Fruit fly (Drosophila melanogaster): Measurements from ENCODE around the gene Gr77a.

Gene Gr77a

dm6 chr3L:20730323-20731238 is 8.6 kb downstream of the Gr77a start, which contains the start of gene CG13252 (continued):
- TF ChIP-seq wor (GFP tag; IDR thresholded peaks at IDR 0.05) (no peak), HLHmδ (GFP tag; optimal IDR thresholded peaks at IDR 0.05) (peak; percentile 50), kah (GFP tag; optimal IDR thresholded peaks at IDR 0.05) (no peak), Hey (tag; optimal IDR thresholded peaks at IDR 0.05) (peak; percentile 52), bsh (GFP tag; optimal IDR thresholded peaks at IDR 0.05) (peak in 1 of 2 experiments; percentile 32), CG10267 (tag; optimal IDR thresholded peaks at IDR 0.05) (no peak), Drgx (GFP tag; IDR thresholded peaks at IDR 0.05) (no peak)

- no peak for TF ChIP-seq unpg (GFP tag; optimal IDR thresholded peaks at IDR 0.05)
- no peak for TF ChIP-seq NC2α (GFP tag; optimal IDR thresholded peaks at IDR 0.05)
- TF ChIP-seq esg (GFP tag; conservative IDR thresholded peaks at IDR 0.05), result no peak
- no peak for TF ChIP-seq CG5245 (GFP tag; optimal IDR thresholded peaks at IDR 0.05)
- no peak for TF ChIP-seq Dbx (GFP tag; IDR thresholded peaks at IDR 0.05)
- no peak for TF ChIP-seq mld (GFP tag; IDR thresholded peaks at IDR 0.05; ENCODE audit: partially characterized antibody)
- no peak for TF ChIP-seq CG12744 (GFP tag; optimal IDR thresholded peaks at IDR 0.05)
- no peak for TF ChIP-seq NfI (GFP tag; optimal IDR thresholded peaks at IDR 0.05)
- TF ChIP-seq stc (GFP tag; IDR thresholded peaks at IDR 0.05), result no peak
- TF ChIP-seq CG9932 (GFP tag; IDR thresholded peaks at IDR 0.05), result no peak
- no peak for TF ChIP-seq CG17186 (GFP tag; optimal IDR thresholded peaks at IDR 0.05)
- no peak for TF ChIP-seq CG13775 (GFP tag; optimal IDR thresholded peaks at IDR 0.05)
- no peak for TF ChIP-seq bigmax (GFP tag; optimal IDR thresholded peaks at IDR 0.05)
- TF ChIP-seq zfh2 (GFP tag; optimal IDR thresholded peaks at IDR 0.05), result no peak
Measured at dm6 chr3L:20729415-20729814, 9.8 kb downstream of the Gr77a start.

- no peak for TF ChIP-seq klu (GFP tag; IDR thresholded peaks at IDR 0.05)
- no peak for TF ChIP-seq gro (GFP tag; optimal IDR thresholded peaks at IDR 0.05)
- no peak for TF ChIP-seq CG30020 (tag; optimal IDR thresholded peaks at IDR 0.05)
- no peak for TF ChIP-seq toy (GFP tag; IDR thresholded peaks at IDR 0.05)
- TF ChIP-seq CG10543 (GFP tag; optimal IDR thresholded peaks at IDR 0.05), result no peak
- peak; percentile 15 for TF ChIP-seq Fer1 (GFP tag; optimal IDR thresholded peaks at IDR 0.05)
- no peak for TF ChIP-seq CG1233 (GFP tag; optimal IDR thresholded peaks at IDR 0.05)
- no peak for TF ChIP-seq CrebB (tag; optimal IDR thresholded peaks at IDR 0.05)
- TF ChIP-seq mam (GFP tag; optimal IDR thresholded peaks at IDR 0.05), result no peak
- TF ChIP-seq CG3726 (GFP tag; IDR thresholded peaks at IDR 0.05), result no peak
- no peak for TF ChIP-seq HmgD (GFP tag; optimal IDR thresholded peaks at IDR 0.05)
- 0 out of 3 replicates have a peak, but pooled peaks have one; percentile 28 for TF ChIP-seq Opbp (GFP tag; IDR thresholded peaks at IDR 0.05; ENCODE audit: partially characterized antibody)
- no peak for TF ChIP-seq pb (GFP tag; optimal IDR thresholded peaks at IDR 0.05)
- TF ChIP-seq CG9609 (GFP tag; optimal IDR thresholded peaks at IDR 0.05), result no peak
- no peak for TF ChIP-seq Bdp1 (GFP tag; optimal IDR thresholded peaks at IDR 0.05)
- TF ChIP-seq pho (GFP tag; optimal IDR thresholded peaks at IDR 0.05), result no peak
- no peak for TF ChIP-seq Ets97D (GFP tag; optimal IDR thresholded peaks at IDR 0.05)
- TF ChIP-seq gfzf (GFP tag; optimal IDR thresholded peaks at IDR 0.05), result no peak
- TF ChIP-seq H2.0 (GFP tag; IDR thresholded peaks at IDR 0.05), result no peak
- peak; percentile 8 for TF ChIP-seq CG15601 (tag; optimal IDR thresholded peaks at IDR 0.05)
- no peak for TF ChIP-seq Ada2b (GFP tag; IDR thresholded peaks at IDR 0.05)
- no peak for TF ChIP-seq CG6813 (GFP tag; optimal IDR thresholded peaks at IDR 0.05)
- TF ChIP-seq pita (GFP tag; optimal IDR thresholded peaks at IDR 0.05), result no peak
- peak in 1 of 2 experiments; percentile 0 for TF ChIP-seq Trl (optimal IDR thresholded peaks at IDR 0.05)
- no peak for TF ChIP-seq Trl (GFP tag; optimal IDR thresholded peaks at IDR 0.05)
- no peak for TF ChIP-seq CG17612 (GFP tag; IDR thresholded peaks at IDR 0.05)
- no peak for TF ChIP-seq gce (GFP tag; IDR thresholded peaks at IDR 0.05)
- peak; percentile 52 for TF ChIP-seq ewg (GFP tag; optimal IDR thresholded peaks at IDR 0.05)
Measured at dm6 chr3L:20719100-20719499, 20.1 kb downstream of the Gr77a start, which contains the start of gene cmpy. Gene cmpy, minus strand, starts transcription at chr3L:20719200.
